Worm (Caenorhabditis elegans) whole organism, early embryonic: ENCODE measurements around the gene his-41.

ENCODE experiments used
- ceh-36 ChIP-seq: sonication (generic microtip); optimal IDR thresholded peaks from 2 replicates; lab custom pipeline; 2016; ENCODE audit warnings: missing genetic modification characterization, inconsistent platforms, missing compliant biosample characterization
- flt-1 ChIP-seq: fragments of 200-800 bp; sonication (Bioruptor generic); IDR thresholded peaks from 2 replicates; pipeline ENCODE4 v1.3.6; 2022; ENCODE audit warnings: missing genetic modification characterization, missing compliant biosample characterization
- hmg-4 ChIP-seq: fragments of 200-800 bp; sonication (Bioruptor generic); optimal IDR thresholded peaks from 2 replicates; lab custom pipeline; 2018; ENCODE audit warnings: mild to moderate bottlenecking, missing genetic modification characterization, missing compliant biosample characterization
- tbx-37 ChIP-seq: fragments of 200-800 bp; sonication (Bioruptor generic); conservative IDR thresholded peaks from 2 replicates; pipeline ENCODE4 v1.3.6; 2022; ENCODE audit warnings: missing genetic modification reagents, missing genetic modification characterization, missing compliant biosample characterization

DNA sequence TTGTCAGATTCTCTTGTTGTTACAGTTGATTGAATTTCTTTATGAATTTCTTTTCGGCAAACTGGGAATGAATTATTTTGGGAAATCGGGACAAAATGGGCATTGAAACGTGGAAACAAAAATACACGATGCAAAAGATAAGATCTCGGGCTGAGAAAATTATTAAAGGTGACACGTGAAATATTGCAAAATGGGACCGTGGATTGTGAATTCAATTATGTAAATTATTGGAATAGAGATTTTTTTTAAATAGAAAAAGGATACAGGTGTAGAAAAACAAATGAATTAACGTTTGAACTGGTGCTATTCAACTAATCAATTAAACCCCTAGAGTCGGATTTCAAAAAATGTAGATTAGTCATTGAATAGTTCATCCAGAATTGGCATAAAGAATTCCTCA lies 23.4 kb downstream of the his-41 start, which contains the start of gene F25B3.4:
- TF ChIP-seq tbx-37 (GFP tag; lab: Robert Waterston, UW): no peak
- no peak for TF ChIP-seq flt-1 (GFP tag; lab: Robert Waterston, UW)
- TF ChIP-seq ceh-36 (tag; lab: Kevin White, UChicago): no peak
- no peak for TF ChIP-seq hmg-4 (GFP tag; lab: Kevin White, UChicago)
